Worm (Caenorhabditis elegans) whole organism, early embryonic: Measurements from ENCODE around the gene K07D4.6.

Source experiments
- aly-1 ChIP-seq: sonication (generic microtip); optimal IDR thresholded peaks from 2 replicates; lab custom pipeline; 2016; ENCODE audit warnings: missing genetic modification characterization, missing compliant biosample characterization
- ama-1 ChIP-seq: fragments of 150-350 bp; optimal IDR thresholded peaks from 2 replicates; lab custom pipeline; 2014
- ceh-13 ChIP-seq: fragments of 200-800 bp; sonication (Bioruptor generic); optimal IDR thresholded peaks from 2 replicates; lab custom pipeline; 2018; ENCODE audit warnings: mild to moderate bottlenecking, missing genetic modification characterization, missing compliant biosample characterization
- ets-7 ChIP-seq: sonication (generic microtip); optimal IDR thresholded peaks from 2 replicates; lab custom pipeline; 2016; ENCODE audit warnings: missing genotype, missing genetic modification characterization, missing compliant biosample characterization
- flt-1 ChIP-seq: fragments of 200-800 bp; sonication (Bioruptor generic); IDR thresholded peaks from 2 replicates; pipeline ENCODE4 v1.3.6; 2022; ENCODE audit warnings: missing genetic modification characterization, missing compliant biosample characterization
- hmbx-1 ChIP-seq: sonication (generic microtip); optimal IDR thresholded peaks from 2 replicates; lab custom pipeline; 2016; ENCODE audit warnings: mild to moderate bottlenecking, missing genetic modification characterization, missing compliant biosample characterization
- hmg-4 ChIP-seq: fragments of 200-800 bp; sonication (Bioruptor generic); optimal IDR thresholded peaks from 2 replicates; lab custom pipeline; 2018; ENCODE audit warnings: mild to moderate bottlenecking, missing genetic modification characterization, missing compliant biosample characterization
- pes-1 ChIP-seq: fragments of 200-800 bp; sonication (Bioruptor generic); IDR thresholded peaks from 2 replicates; pipeline ENCODE4 v1.3.6; 2022; ENCODE audit warnings: missing genetic modification reagents, missing genetic modification characterization, missing compliant biosample characterization
- tbx-11 ChIP-seq: fragments of 200-800 bp; sonication (Bioruptor generic); IDR thresholded peaks from 2 replicates; pipeline ENCODE4 v1.3.6; 2022; ENCODE audit warnings: missing genetic modification characterization, missing compliant biosample characterization
- tra-4 ChIP-seq: sonication (generic microtip); optimal IDR thresholded peaks from 2 replicates; lab custom pipeline; 2017; ENCODE audit warnings: missing genetic modification characterization, missing compliant biosample characterization

ce11 chrII:3968070-3968469 lies 50.4 kb downstream of the K07D4.6 start:
- TF ChIP-seq ama-1 (lab: Kevin White, UChicago) (no peak), flt-1 (GFP tag; lab: Robert Waterston, UW) (no peak), aly-1 (no peak), tbx-11 (GFP tag; lab: Robert Waterston, UW) (no peak), hmbx-1 (tag; lab: Kevin White, UChicago) (no peak), ets-7 (no peak), ceh-13 (GFP tag; lab: Kevin White, UChicago) (no peak), hmg-4 (no peak), tra-4 (no peak), pes-1 (GFP tag; lab: Robert Waterston, UW) (peak; percentile 39; the same call in 1 of the 2 replicates)
